Worm (Caenorhabditis elegans) whole organism, L3 larva: ENCODE results near the gene srw-24.

Experiments
- elt-3 ChIP-seq, 3 experiments: fragments of 150-350 bp in 1 of 3; sonication (generic microtip) in 2 of 3; optimal IDR thresholded peaks; 2 replicates in 2 of 3; 4 replicates in 1 of 3; lab custom pipeline; 2014 to 2017; ENCODE audit warnings: missing biosample characterization in 3 of 3, missing genetic modification characterization in 3 of 3
- mdl-1 ChIP-seq: fragments of 150-350 bp; optimal IDR thresholded peaks from 2 replicates; lab custom pipeline; 2014; ENCODE audit warnings: missing biosample characterization, missing genetic modification characterization
- snpc-4 ChIP-seq: fragments of 150-350 bp; optimal IDR thresholded peaks from 2 replicates; lab custom pipeline; 2014; ENCODE audit warnings: missing biosample characterization, missing genetic modification characterization
- ztf-11 ChIP-seq: fragments of 150-350 bp; optimal IDR thresholded peaks from 2 replicates; lab custom pipeline; 2014; ENCODE audit warnings: missing biosample characterization, missing genetic modification characterization

ce11 chrV:15264131-15264530 lies 40.4 kb downstream of the srw-24 start, which contains the start of gene M01B2.12:
- no peak for TF ChIP-seq mdl-1 (tag; lab: Kevin White, UChicago)
- no peak for TF ChIP-seq ztf-11 (tag; lab: Kevin White, UChicago)
- no peak for TF ChIP-seq snpc-4
- TF ChIP-seq elt-3 (tag; optimal IDR thresholded peaks at IDR 0.05; lab: Kevin White, UChicago), result no peak
